Fruit fly (Drosophila melanogaster): Measurements from ENCODE around the gene rgn.

DNA sequence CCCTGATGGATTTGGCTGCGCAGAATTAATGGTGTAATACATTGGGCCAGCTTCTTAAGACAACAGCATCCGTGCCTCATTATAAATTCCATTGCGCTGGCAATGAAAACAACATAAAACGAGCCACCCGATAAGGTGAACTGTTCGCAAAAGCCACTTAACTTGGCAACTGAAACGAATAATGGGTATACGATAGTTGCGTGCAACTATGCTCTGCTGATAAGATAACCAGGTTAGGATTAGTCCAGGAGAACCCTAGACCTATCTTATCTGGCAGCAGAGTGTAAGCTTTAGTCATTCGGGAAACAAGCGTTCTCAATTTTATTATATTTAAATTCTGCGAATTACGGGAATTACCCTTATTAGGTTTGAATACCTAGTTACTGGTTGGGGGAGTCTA, 8.1 kb downstream of the rgn start:
- TF ChIP-seq pdm3 (GFP tag; optimal IDR thresholded peaks at IDR 0.05): no peak
- no peak for TF ChIP-seq Hr4 (GFP tag; optimal IDR thresholded peaks at IDR 0.05)
- no peak for TF ChIP-seq CG8632 (GFP tag; optimal IDR thresholded peaks at IDR 0.05)
- no peak for TF ChIP-seq Sox102F (GFP tag; optimal IDR thresholded peaks at IDR 0.05)
- TF ChIP-seq net (GFP tag; optimal IDR thresholded peaks at IDR 0.05): no peak
- TF ChIP-seq acj6 (GFP tag; optimal IDR thresholded peaks at IDR 0.05): no peak
- no peak for TF ChIP-seq spab (GFP tag; optimal IDR thresholded peaks at IDR 0.05)
- no peak for TF ChIP-seq Eip78C (GFP tag)
- no peak for TF ChIP-seq CG6854 (GFP tag; optimal IDR thresholded peaks at IDR 0.05)
- no peak for TF ChIP-seq salr (GFP tag; optimal IDR thresholded peaks at IDR 0.05)

Measured in whole organism, prepupa.